Fruit fly (Drosophila melanogaster): ENCODE results near the gene Tektin-C.

Tektin-C gene

dm6 chr3L:5768532-5769497, 27.5 kb downstream of the Tektin-C start, which contains the start of the genes Ppat-Dpck and scny (continued):
- TF ChIP-seq ken (GFP tag; IDR thresholded peaks at IDR 0.05) (no peak), CG33213 (GFP tag; optimal IDR thresholded peaks at IDR 0.05) (peak; percentile 19), CG14710 (tag; optimal IDR thresholded peaks at IDR 0.05) (peak; percentile 82), pfk (GFP tag; optimal IDR thresholded peaks at IDR 0.05) (no peak), CG15601 (tag; optimal IDR thresholded peaks at IDR 0.05) (peak; percentile 48), CG2116 (GFP tag; optimal IDR thresholded peaks at IDR 0.05) (peak; percentile 89), CG2199 (GFP tag; IDR thresholded peaks at IDR 0.05) (no peak), disco-r (GFP tag; optimal IDR thresholded peaks at IDR 0.05) (no peak), ash1 (GFP tag; optimal IDR thresholded peaks at IDR 0.05) (no peak), zf30C (GFP tag; optimal IDR thresholded peaks at IDR 0.05) (no peak), CG7987 (GFP tag; optimal IDR thresholded peaks at IDR 0.05) (no peak), Sox100B (GFP tag; optimal IDR thresholded peaks at IDR 0.05) (no peak), Bdp1 (GFP tag; optimal IDR thresholded peaks at IDR 0.05) (no peak), en (GFP tag; optimal IDR thresholded peaks at IDR 0.05) (no peak), NK7.1 (GFP tag; optimal IDR thresholded peaks at IDR 0.05) (no peak), nerfin-1 (tag; optimal IDR thresholded peaks at IDR 0.05) (peak; percentile 26), CG32532 (GFP tag; IDR thresholded peaks at IDR 0.05) (no peak), CG7372 (GFP tag; IDR thresholded peaks at IDR 0.05) (no peak), CG10543 (GFP tag; optimal IDR thresholded peaks at IDR 0.05) (peak; percentile 65), mld (GFP tag; IDR thresholded peaks at IDR 0.05; ENCODE audit: partially characterized antibody) (peak; percentile 86; the same call in 2 of the 3 replicates), Gug (GFP tag; IDR thresholded peaks at IDR 0.05) (no peak), cwo (GFP tag; optimal IDR thresholded peaks at IDR 0.05) (no peak), vnd (GFP tag; IDR thresholded peaks at IDR 0.05; ENCODE audit: partially characterized antibody) (peak; percentile 91), CG1602 (GFP tag; optimal IDR thresholded peaks at IDR 0.05) (no peak), Deaf1 (tag; optimal IDR thresholded peaks at IDR 0.05) (peak; percentile 86), Bgb (GFP tag; IDR thresholded peaks at IDR 0.05; ENCODE audit: partially characterized antibody) (peak; percentile 89), CG17361 (GFP tag; IDR thresholded peaks at IDR 0.05) (no peak), HLH4C (GFP tag; IDR thresholded peaks at IDR 0.05; ENCODE audit: partially characterized antibody) (peak; percentile 88), Med (GFP tag) (peak; percentile 72), CG15479 (GFP tag; optimal IDR thresholded peaks at IDR 0.05) (peak; percentile 84), trh (GFP tag; optimal IDR thresholded peaks at IDR 0.05) (no peak), CG12071 (GFP tag; optimal IDR thresholded peaks at IDR 0.05) (no peak), hth (optimal IDR thresholded peaks at IDR 0.05) (no peak), Optix (GFP tag; IDR thresholded peaks at IDR 0.05) (no peak), zen (tag; optimal IDR thresholded peaks at IDR 0.05) (peak; percentile 58), CG18262 (tag; optimal IDR thresholded peaks at IDR 0.05) (peak; percentile 31), Opbp (GFP tag; IDR thresholded peaks at IDR 0.05; ENCODE audit: partially characterized antibody) (peak; percentile 89), h (optimal IDR thresholded peaks at IDR 0.05) (no peak), fd3F (GFP tag; optimal IDR thresholded peaks at IDR 0.05) (no peak), CG11247 (GFP tag; IDR thresholded peaks at IDR 0.05) (0 out of 2 replicates have a peak, but pooled peaks have one; percentile 30), H2.0 (GFP tag; IDR thresholded peaks at IDR 0.05) (no peak), Pdp1 (GFP tag; optimal IDR thresholded peaks at IDR 0.05) (peak in 1 of 2 experiments; percentile 67), emc (GFP tag; optimal IDR thresholded peaks at IDR 0.05) (no peak), Lpt (GFP tag; optimal IDR thresholded peaks at IDR 0.05) (no peak), luna (GFP tag; optimal IDR thresholded peaks at IDR 0.05) (no peak), Xbp1 (GFP tag; optimal IDR thresholded peaks at IDR 0.05) (peak; percentile 17), run (tag; optimal IDR thresholded peaks at IDR 0.05) (no peak), Trl (optimal IDR thresholded peaks at IDR 0.05) (peak in 1 of 2 experiments; percentile 25), Trl (GFP tag; optimal IDR thresholded peaks at IDR 0.05) (no peak)

All from whole organism, embryonic.